Worm (Caenorhabditis elegans) whole organism, early embryonic: Measurements from ENCODE around the gene F10C1.9.

ENCODE experiments used
- B0310.2 ChIP-seq: sonication (generic microtip); optimal IDR thresholded peaks from 2 replicates; lab custom pipeline; 2016; ENCODE audit warnings: mild to moderate bottlenecking, missing genetic modification characterization, missing compliant biosample characterization
- ama-1 ChIP-seq: fragments of 150-350 bp; optimal IDR thresholded peaks from 2 replicates; lab custom pipeline; 2014
- ceh-36 ChIP-seq: sonication (generic microtip); optimal IDR thresholded peaks from 2 replicates; lab custom pipeline; 2016; ENCODE audit warnings: missing genetic modification characterization, inconsistent platforms, missing compliant biosample characterization
- scrt-1 ChIP-seq: fragments of 200-800 bp; sonication (Bioruptor generic); IDR thresholded peaks from 2 replicates; pipeline ENCODE4 v1.3.6; 2022; ENCODE audit warnings: missing genetic modification characterization, missing compliant biosample characterization
- tbx-37 ChIP-seq: fragments of 200-800 bp; sonication (Bioruptor generic); conservative IDR thresholded peaks from 2 replicates; pipeline ENCODE4 v1.3.6; 2022; ENCODE audit warnings: missing genetic modification reagents, missing genetic modification characterization, missing compliant biosample characterization

DNA sequence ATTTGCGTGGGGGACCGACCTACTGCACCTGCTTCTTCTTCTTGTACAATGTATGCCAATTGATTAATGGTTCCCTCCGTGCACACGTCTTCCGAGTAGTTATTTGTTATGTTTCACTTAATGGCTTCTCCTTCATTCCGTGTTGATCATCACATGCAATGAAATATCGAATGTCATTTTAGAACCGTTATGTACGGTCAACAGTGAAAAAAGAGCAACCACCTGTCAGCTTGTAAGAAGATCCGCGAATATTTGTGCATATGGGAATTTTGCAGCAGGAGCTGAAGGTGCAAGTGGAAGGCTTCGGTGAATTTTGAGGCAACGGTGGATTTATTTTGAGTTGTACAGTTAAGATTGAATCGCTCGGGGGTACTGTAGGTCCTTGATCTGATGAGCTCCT is 8.5 kb downstream of the F10C1.9 start:
- TF ChIP-seq ceh-36 (tag; lab: Kevin White, UChicago) = no peak
- TF ChIP-seq B0310.2 (tag; lab: Kevin White, UChicago) = no peak
- TF ChIP-seq scrt-1 (GFP tag; lab: Robert Waterston, UW) = no peak
- no peak for TF ChIP-seq ama-1 (lab: Kevin White, UChicago)
- TF ChIP-seq tbx-37 (GFP tag; lab: Robert Waterston, UW) = no peak
